Worm (Caenorhabditis elegans) whole organism, L4/young adult: Measurements from ENCODE around the gene idhb-1.

Experiments
- W03F9.2 ChIP-seq: fragments of 150-350 bp; optimal IDR thresholded peaks from 2 replicates; lab custom pipeline; 2014; ENCODE audit warnings: missing biosample characterization, missing genetic modification characterization
- dao-5 ChIP-seq: sonication (generic microtip); optimal IDR thresholded peaks from 2 replicates; lab custom pipeline; 2016; ENCODE audit warnings: missing genotype, missing genetic modification characterization, moderate library complexity, missing compliant biosample characterization
- him-1 ChIP-seq: sonication (generic microtip); optimal IDR thresholded peaks from 2 replicates; lab custom pipeline; 2016; ENCODE audit warnings: missing genotype, missing genetic modification reagents, missing genetic modification characterization, missing compliant biosample characterization

ce11 chrX:14180151-14180550 lies 6.3 kb upstream of the idhb-1 start, which contains the start of gene C37E2.3:
- TF ChIP-seq W03F9.2 (tag; lab: Kevin White, UChicago): no peak
- TF ChIP-seq dao-5 (tag; lab: Kevin White, UChicago): no peak
- no peak for TF ChIP-seq him-1 (tag; lab: Kevin White, UChicago)
